Worm (Caenorhabditis elegans) whole organism, L4/young adult: ENCODE data around the gene Y17G7B.22.

Source experiments
- W03F9.2 ChIP-seq: fragments of 150-350 bp; optimal IDR thresholded peaks from 2 replicates; lab custom pipeline; 2014; ENCODE audit warnings: missing biosample characterization, missing genetic modification characterization
- dao-5 ChIP-seq: sonication (generic microtip); optimal IDR thresholded peaks from 2 replicates; lab custom pipeline; 2016; ENCODE audit warnings: missing genotype, missing genetic modification characterization, moderate library complexity, missing compliant biosample characterization
- him-1 ChIP-seq: sonication (generic microtip); optimal IDR thresholded peaks from 2 replicates; lab custom pipeline; 2016; ENCODE audit warnings: missing genotype, missing genetic modification reagents, missing genetic modification characterization, missing compliant biosample characterization

- TF ChIP-seq him-1 (no peak), W03F9.2 (tag; lab: Kevin White, UChicago) (no peak), dao-5 (tag; lab: Kevin White, UChicago) (no peak)
Observed at ce11 chrII:12055408-12056140, 12.3 kb upstream of the Y17G7B.22 start.
